Fruit fly (Drosophila melanogaster): ENCODE measurements around the gene CG31465.

The CG31465 gene

DNA sequence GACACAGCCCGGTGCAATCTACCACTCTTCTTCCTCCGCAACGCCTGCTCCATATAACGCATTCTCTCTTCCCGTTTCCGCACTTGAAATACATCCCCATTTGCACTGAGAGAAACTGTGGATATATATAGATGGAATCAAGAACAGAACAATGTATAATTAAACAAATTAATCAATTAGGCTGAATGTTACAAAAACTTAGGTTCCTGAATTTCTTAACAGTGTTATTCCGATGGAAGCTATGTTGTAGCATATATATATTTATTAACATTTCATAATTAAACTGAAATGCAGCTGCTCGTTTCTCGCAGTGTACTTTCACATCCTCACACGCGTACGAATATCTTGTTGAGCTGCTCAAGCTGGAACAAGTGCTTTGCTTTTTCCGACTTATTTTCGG lies 21.1 kb upstream of the CG31465 start (continued):
- TF ChIP-seq gcm (GFP tag; optimal IDR thresholded peaks at IDR 0.05): peak; percentile 68
- no peak for TF ChIP-seq dan (GFP tag; IDR thresholded peaks at IDR 0.05)
- peak; percentile 40 for TF ChIP-seq CG1529 (GFP tag; optimal IDR thresholded peaks at IDR 0.05)
- TF ChIP-seq Eip74EF (GFP tag; optimal IDR thresholded peaks at IDR 0.05): peak in 1 of 2 experiments; percentile 37
- TF ChIP-seq bowl (GFP tag; IDR thresholded peaks at IDR 0.05): no peak
- peak; percentile 13 for TF ChIP-seq CG12659 (GFP tag; optimal IDR thresholded peaks at IDR 0.05)
- TF ChIP-seq dmrt11E (tag; optimal IDR thresholded peaks at IDR 0.05): peak; percentile 85
- peak; percentile 58; the same call in 1 of the 2 replicates for TF ChIP-seq Drgx (GFP tag; IDR thresholded peaks at IDR 0.05)
- peak; percentile 18 for TF ChIP-seq Antp (GFP tag; optimal IDR thresholded peaks at IDR 0.05)
- TF ChIP-seq zfh1 (GFP tag; IDR thresholded peaks at IDR 0.05): peak; percentile 63; the same call in 1 of the 3 replicates
- TF ChIP-seq CG17361 (GFP tag; IDR thresholded peaks at IDR 0.05): peak; percentile 61; the same call in 2 of the 3 replicates
- no peak for TF ChIP-seq gt (GFP tag; IDR thresholded peaks at IDR 0.05)
- peak; percentile 39 for TF ChIP-seq Atf-2 (GFP tag; optimal IDR thresholded peaks at IDR 0.05)
- TF ChIP-seq az2 (GFP tag; optimal IDR thresholded peaks at IDR 0.05): peak; percentile 60
- peak; percentile 23 for TF ChIP-seq CG12942 (GFP tag; optimal IDR thresholded peaks at IDR 0.05)
- TF ChIP-seq Hsf (GFP tag; optimal IDR thresholded peaks at IDR 0.05): peak; percentile 41
- TF ChIP-seq CG12219 (GFP tag; optimal IDR thresholded peaks at IDR 0.05): peak; percentile 51
- peak; percentile 51 for TF ChIP-seq lilli (GFP tag; optimal IDR thresholded peaks at IDR 0.05)
- no peak for TF ChIP-seq CG31224 (GFP tag; IDR thresholded peaks at IDR 0.05)
- TF ChIP-seq btn (GFP tag; optimal IDR thresholded peaks at IDR 0.05): no peak
- 0 out of 3 replicates have a peak, but pooled peaks have one; percentile 37 for TF ChIP-seq gce (GFP tag; IDR thresholded peaks at IDR 0.05)
- TF ChIP-seq CG17328 (GFP tag; IDR thresholded peaks at IDR 0.05): peak; percentile 53; the same call in 1 of the 2 replicates
- TF ChIP-seq Side (GFP tag; optimal IDR thresholded peaks at IDR 0.05): peak; percentile 21
- peak; percentile 8 for TF ChIP-seq CG17802 (tag; optimal IDR thresholded peaks at IDR 0.05)
- peak; percentile 21 for TF ChIP-seq CG8359 (GFP tag; optimal IDR thresholded peaks at IDR 0.05; ENCODE audit: borderline replicate concordance)
- TF ChIP-seq oc (tag; optimal IDR thresholded peaks at IDR 0.05): no peak
- 0 out of 2 replicates have a peak, but pooled peaks have one; percentile 29 for TF ChIP-seq CG3847 (GFP tag; IDR thresholded peaks at IDR 0.05)
- no peak for TF ChIP-seq CG14050 (GFP tag; IDR thresholded peaks at IDR 0.05)
- TF ChIP-seq CG33213 (GFP tag; optimal IDR thresholded peaks at IDR 0.05): no peak
- no peak for TF ChIP-seq CG32772 (GFP tag; IDR thresholded peaks at IDR 0.05)
- peak; percentile 22 for TF ChIP-seq sqz (GFP tag; optimal IDR thresholded peaks at IDR 0.05)
- no peak for TF ChIP-seq Taf1 (GFP tag; IDR thresholded peaks at IDR 0.05)
- TF ChIP-seq wor (GFP tag; IDR thresholded peaks at IDR 0.05): peak; percentile 32
- peak; percentile 2 for TF ChIP-seq CG4820 (GFP tag; optimal IDR thresholded peaks at IDR 0.05)
- TF ChIP-seq nau (GFP tag; optimal IDR thresholded peaks at IDR 0.05): no peak
- peak; percentile 44; the same call in 1 of the 2 replicates for TF ChIP-seq vvl (GFP tag; IDR thresholded peaks at IDR 0.05)
- peak; percentile 8 for TF ChIP-seq CG5245 (GFP tag; optimal IDR thresholded peaks at IDR 0.05)
- TF ChIP-seq CG30403 (GFP tag; optimal IDR thresholded peaks at IDR 0.05): peak; percentile 55
- TF ChIP-seq CG10267 (tag; optimal IDR thresholded peaks at IDR 0.05): peak; percentile 47
- 0 out of 3 replicates have a peak, but pooled peaks have one; percentile 47 for TF ChIP-seq dysf (GFP tag; IDR thresholded peaks at IDR 0.05)
- no peak for TF ChIP-seq fru (optimal IDR thresholded peaks at IDR 0.05)
- peak; percentile 12 to 34 for TF ChIP-seq Pdp1 (GFP tag; optimal IDR thresholded peaks at IDR 0.05)
- TF ChIP-seq Hey (tag; optimal IDR thresholded peaks at IDR 0.05): no peak
- TF ChIP-seq bab2 (GFP tag; optimal IDR thresholded peaks at IDR 0.05): peak; percentile 47
- TF ChIP-seq Sin3A (optimal IDR thresholded peaks at IDR 0.05): no peak
- TF ChIP-seq ATbp (GFP tag; optimal IDR thresholded peaks at IDR 0.05): peak; percentile 64
- peak in 1 of 2 experiments; percentile 13 for TF ChIP-seq Hr78 (GFP tag; optimal IDR thresholded peaks at IDR 0.05)
- TF ChIP-seq croc (GFP tag; conservative IDR thresholded peaks at IDR 0.05): peak; percentile 45; the same call in 2 of the 3 replicates
- no peak for TF ChIP-seq sc (optimal IDR thresholded peaks at IDR 0.05)
- peak; percentile 37 for TF ChIP-seq sc (GFP tag; optimal IDR thresholded peaks at IDR 0.05)
- peak; percentile 55 for TF ChIP-seq CG16815 (GFP tag; optimal IDR thresholded peaks at IDR 0.05)
- TF ChIP-seq CG10654 (GFP tag; optimal IDR thresholded peaks at IDR 0.05): peak; percentile 20
